Fruit fly (Drosophila melanogaster): Measurements from ENCODE around the gene eIF5.

Gene eIF5

DNA sequence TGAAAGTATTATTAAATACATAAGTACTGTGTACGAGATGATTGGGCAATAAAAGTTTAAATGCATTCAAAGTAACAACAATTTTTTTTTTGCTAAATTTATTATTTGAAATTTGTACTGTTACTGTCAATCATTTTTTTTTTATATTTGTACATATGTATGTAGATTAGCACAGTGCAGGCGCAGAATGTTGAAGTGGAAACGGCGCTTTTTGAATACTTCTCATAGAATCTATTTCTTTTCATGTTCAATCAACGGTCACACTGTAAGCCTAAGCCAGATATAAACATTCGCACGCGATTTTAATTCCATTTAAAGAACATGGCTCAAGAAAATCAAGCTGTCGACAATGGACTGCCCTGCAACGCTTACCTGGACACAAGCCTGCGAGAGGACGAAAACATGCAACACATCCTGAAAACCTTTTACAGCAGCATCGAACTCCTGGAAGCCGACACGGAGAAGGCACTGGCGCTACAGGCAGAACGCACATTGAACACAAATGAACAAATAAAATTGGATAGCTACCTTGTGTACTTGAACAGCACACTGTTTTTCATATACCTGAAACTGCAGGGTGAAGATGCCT lies 46.9 kb downstream of the eIF5 start, which contains the start of gene Rrp47 (continued):
- TF ChIP-seq CG30431 (GFP tag; optimal IDR thresholded peaks at IDR 0.05) (no peak), ssp (GFP tag; IDR thresholded peaks at IDR 0.05) (peak; percentile 94), CG17829 (tag; optimal IDR thresholded peaks at IDR 0.05) (peak; percentile 6), bbx (GFP tag; IDR thresholded peaks at IDR 0.05; ENCODE audit: partially characterized antibody) (no peak), pfk (GFP tag; optimal IDR thresholded peaks at IDR 0.05) (peak; percentile 54), sr (GFP tag; IDR thresholded peaks at IDR 0.05) (no peak), MBD-R2 (GFP tag; IDR thresholded peaks at IDR 0.05) (peak; percentile 76), CG10543 (GFP tag; optimal IDR thresholded peaks at IDR 0.05) (no peak), ewg (GFP tag; optimal IDR thresholded peaks at IDR 0.05) (peak; percentile 1), ab (GFP tag; optimal IDR thresholded peaks at IDR 0.05) (no peak), NC2α (GFP tag; optimal IDR thresholded peaks at IDR 0.05) (no peak), CkIIα-i1 (GFP tag; IDR thresholded peaks at IDR 0.05) (no peak), tna (GFP tag; IDR thresholded peaks at IDR 0.05; ENCODE audit: partially characterized antibody) (no peak), BEAF-32 (GFP tag; optimal IDR thresholded peaks at IDR 0.05) (peak; percentile 31), lola (GFP tag; optimal IDR thresholded peaks at IDR 0.05) (peak in 1 of 3 experiments; percentile 29), Drgx (GFP tag; IDR thresholded peaks at IDR 0.05) (no peak), Lhr (GFP tag; optimal IDR thresholded peaks at IDR 0.05) (peak; percentile 2), GATAe (GFP tag; conservative IDR thresholded peaks at IDR 0.05) (no peak), crp (GFP tag; optimal IDR thresholded peaks at IDR 0.05) (no peak), Pdp1 (GFP tag; optimal IDR thresholded peaks at IDR 0.05) (peak in 1 of 2 experiments; percentile 7), CG4617 (GFP tag; optimal IDR thresholded peaks at IDR 0.05; ENCODE audit: borderline replicate concordance) (peak; percentile 60), CG34224 (GFP tag; IDR thresholded peaks at IDR 0.05; ENCODE audit: partially characterized antibody) (no peak), CG2116 (GFP tag; optimal IDR thresholded peaks at IDR 0.05) (peak; percentile 38), CG1647 (GFP tag; optimal IDR thresholded peaks at IDR 0.05) (no peak), Med (GFP tag) (peak; percentile 5), CG1602 (GFP tag; optimal IDR thresholded peaks at IDR 0.05) (no peak), CG12659 (GFP tag; optimal IDR thresholded peaks at IDR 0.05) (peak; percentile 39), fd64A (GFP tag; optimal IDR thresholded peaks at IDR 0.05) (no peak), gfzf (GFP tag; optimal IDR thresholded peaks at IDR 0.05) (peak; percentile 74), phol (tag; optimal IDR thresholded peaks at IDR 0.05) (peak; percentile 1), Scr (GFP tag; IDR thresholded peaks at IDR 0.05; ENCODE audit: partially characterized antibody) (no peak), Nf-YB (GFP tag; optimal IDR thresholded peaks at IDR 0.05) (no peak), dmrt11E (tag; optimal IDR thresholded peaks at IDR 0.05) (no peak), CG17359 (tag; optimal IDR thresholded peaks at IDR 0.05) (peak; percentile 62), CrebB (tag; optimal IDR thresholded peaks at IDR 0.05) (no peak), Hr39 (optimal IDR thresholded peaks at IDR 0.05) (no peak), CG3995 (GFP tag; optimal IDR thresholded peaks at IDR 0.05) (peak; percentile 37), CG15601 (tag; optimal IDR thresholded peaks at IDR 0.05) (no peak), ro (GFP tag; IDR thresholded peaks at IDR 0.05) (no peak), CG8924 (tag; optimal IDR thresholded peaks at IDR 0.05) (peak; percentile 51), zen2 (GFP tag; IDR thresholded peaks at IDR 0.05; ENCODE audit: partially characterized antibody) (no peak), CG4730 (GFP tag; IDR thresholded peaks at IDR 0.05) (no peak), D19A (tag; optimal IDR thresholded peaks at IDR 0.05) (peak; percentile 8), zen (tag; optimal IDR thresholded peaks at IDR 0.05) (peak; percentile 10), Sry-δ (GFP tag; optimal IDR thresholded peaks at IDR 0.05) (peak; percentile 21), emc (GFP tag; optimal IDR thresholded peaks at IDR 0.05) (no peak), sens (GFP tag) (peak; percentile 71), Camta (GFP tag; optimal IDR thresholded peaks at IDR 0.05) (no peak), dm (GFP tag; optimal IDR thresholded peaks at IDR 0.05) (peak; percentile 8)

Measured in whole organism, embryonic.